Fruit fly (Drosophila melanogaster) whole organism, wandering third instar larva: ENCODE results near the gene CG3108.

Experiments used
- Abd-B ChIP-seq: fragments of >200 bp; optimal IDR thresholded peaks from 2 replicates; lab custom pipeline; 2017; ENCODE audit warnings: missing biosample characterization, missing genetic modification characterization
- CG32264 ChIP-seq: fragments of 200-800 bp; sonication (Bioruptor generic); optimal IDR thresholded peaks from 2 replicates; lab custom pipeline; 2016; ENCODE audit warnings: missing biosample characterization, missing genetic modification characterization
- CG9705 ChIP-seq: fragments of 200-800 bp; sonication (Bioruptor generic); optimal IDR thresholded peaks from 2 replicates; lab custom pipeline; 2018; ENCODE audit warnings: missing biosample characterization, mild to moderate bottlenecking, missing genetic modification characterization
- CrebA ChIP-seq: fragments of 200-800 bp; sonication (Bioruptor generic); optimal IDR thresholded peaks from 2 replicates; lab custom pipeline; 2016; ENCODE audit warnings: missing biosample characterization, mild to moderate bottlenecking, missing genetic modification characterization, borderline replicate concordance
- Dfd ChIP-seq: fragments of >200 bp; optimal IDR thresholded peaks from 2 replicates; lab custom pipeline; 2017; ENCODE audit warnings: missing biosample characterization, missing genetic modification characterization
- Dif ChIP-seq: fragments of 200-275, 200-300 bp; sonication (Bioruptor generic); optimal IDR thresholded peaks from 2 replicates; lab custom pipeline; 2018; ENCODE audit warnings: missing biosample characterization, missing genetic modification characterization; ENCODE audit not compliant: partially characterized antibody
- GATAd ChIP-seq: sonication (Bioruptor generic); optimal IDR thresholded peaks from 2 replicates; lab custom pipeline; 2016; ENCODE audit warnings: missing biosample characterization, missing genetic modification characterization
- HLH106 ChIP-seq: fragments of 200-800 bp; optimal IDR thresholded peaks from 3 replicates; lab custom pipeline; 2019; ENCODE audit warnings: missing biosample characterization, mild to moderate bottlenecking, missing genetic modification characterization, moderate library complexity
- Hnf4 ChIP-seq: fragments of 200-800 bp; sonication (Bioruptor generic); optimal IDR thresholded peaks from 2 replicates; lab custom pipeline; 2016; ENCODE audit warnings: missing biosample characterization, mild to moderate bottlenecking, missing genetic modification characterization
- Hr78 ChIP-seq: fragments of >200 bp; optimal IDR thresholded peaks from 2 replicates; lab custom pipeline; 2017; ENCODE audit warnings: missing biosample characterization, missing genetic modification characterization
- Hr83 ChIP-seq: fragments of 200-300 bp; sonication (Bioruptor generic); optimal IDR thresholded peaks from 2 replicates; lab custom pipeline; 2016; ENCODE audit warnings: missing biosample characterization, mild to moderate bottlenecking, missing genetic modification characterization, moderate library complexity; ENCODE audit not compliant: poor library complexity, severe bottlenecking
- Jra ChIP-seq: sonication (Bioruptor generic); optimal IDR thresholded peaks from 2 replicates; lab custom pipeline; 2016; ENCODE audit warnings: missing biosample characterization, missing genetic modification characterization
- Mio ChIP-seq: sonication (Bioruptor generic); optimal IDR thresholded peaks from 2 replicates; lab custom pipeline; 2016; ENCODE audit warnings: missing biosample characterization, missing genetic modification characterization
- Myc ChIP-seq: fragments of >200 bp; optimal IDR thresholded peaks from 2 replicates; lab custom pipeline; 2017
- N ChIP-seq: fragments of >200 bp; optimal IDR thresholded peaks from 2 replicates; lab custom pipeline; 2018; ENCODE audit warnings: missing biosample characterization, missing external identifiers, missing genetic modification characterization
- OdsH ChIP-seq: fragments of 200-800 bp; sonication (Bioruptor generic); optimal IDR thresholded peaks from 2 replicates; lab custom pipeline; 2016; ENCODE audit warnings: missing biosample characterization, mild to moderate bottlenecking, missing genetic modification characterization
- Rel ChIP-seq, 2 experiments: fragments of 200-800 bp; sonication (Bioruptor generic) in 1 of 2; optimal IDR thresholded peaks; 2 replicates in 1 of 2; 3 replicates in 1 of 2; lab custom pipeline; 2016 to 2019; ENCODE audit warnings: mild to moderate bottlenecking in 2 of 2, missing biosample characterization in 2 of 2, missing genetic modification characterization in 2 of 2, moderate library complexity in 1 of 2
- Sp1 ChIP-seq: fragments of 200-800 bp; sonication (Bioruptor generic); optimal IDR thresholded peaks from 3 replicates; lab custom pipeline; 2019; ENCODE audit warnings: missing biosample characterization, mild to moderate bottlenecking, missing genetic modification characterization, moderate library complexity
- Vsx2 ChIP-seq: fragments of 200-300, 225-300 bp; sonication (Bioruptor generic); optimal IDR thresholded peaks from 2 replicates; lab custom pipeline; 2018; ENCODE audit warnings: missing biosample characterization, missing genetic modification characterization; ENCODE audit not compliant: partially characterized antibody
- br ChIP-seq: fragments of 200-800 bp; sonication (Bioruptor generic); optimal IDR thresholded peaks from 2 replicates; lab custom pipeline; 2016; ENCODE audit warnings: missing biosample characterization, missing genetic modification characterization
- brk ChIP-seq: fragments of 200-800 bp; sonication (Bioruptor generic); optimal IDR thresholded peaks from 2 replicates; lab custom pipeline; 2016; ENCODE audit warnings: missing biosample characterization, mild to moderate bottlenecking, missing genetic modification characterization
- dl ChIP-seq, 2 experiments: fragments of 175-275, 200-275 bp in 1 of 2; fragments of 200-275 bp in 1 of 2; sonication (Bioruptor generic); optimal IDR thresholded peaks; lab custom pipeline; 2018; ENCODE audit warnings: mild to moderate bottlenecking in 2 of 2, missing biosample characterization in 2 of 2, missing genetic modification characterization in 2 of 2, moderate library complexity in 2 of 2; ENCODE audit not compliant: partially characterized antibody in 2 of 2, insufficient read depth in 1 of 2
- dmrt93B ChIP-seq: fragments of 200-800 bp; sonication (Bioruptor generic); optimal IDR thresholded peaks from 2 replicates; lab custom pipeline; 2018; ENCODE audit warnings: missing biosample characterization, mild to moderate bottlenecking, missing genetic modification characterization
- dsf ChIP-seq: sonication (Bioruptor generic); optimal IDR thresholded peaks from 2 replicates; lab custom pipeline; 2016; ENCODE audit warnings: missing biosample characterization, missing genetic modification characterization, borderline replicate concordance
- ey ChIP-seq: fragments of 200-800 bp; sonication (Bioruptor generic); optimal IDR thresholded peaks from 2 replicates; lab custom pipeline; 2016; ENCODE audit warnings: missing biosample characterization, missing genetic modification characterization
- foxo ChIP-seq, 2 experiments: fragments of 200-800 bp; sonication (Bioruptor generic); optimal IDR thresholded peaks; 2 replicates in 1 of 2; 3 replicates in 1 of 2; lab custom pipeline; 2016 to 2017; ENCODE audit warnings: missing biosample characterization in 2 of 2, missing genetic modification characterization in 2 of 2
- fru ChIP-seq: fragments of 200-800 bp; sonication (Bioruptor generic); optimal IDR thresholded peaks from 3 replicates; lab custom pipeline; 2016; ENCODE audit warnings: missing biosample characterization, mild to moderate bottlenecking, missing genetic modification characterization
- h ChIP-seq: fragments of 200-800 bp; sonication (Bioruptor generic); optimal IDR thresholded peaks from 3 replicates; lab custom pipeline; 2016; ENCODE audit warnings: missing biosample characterization, mild to moderate bottlenecking, missing genetic modification characterization
- jim ChIP-seq: fragments of 175-275, 200-325 bp; sonication (Bioruptor generic); optimal IDR thresholded peaks from 2 replicates; lab custom pipeline; 2016; ENCODE audit warnings: missing biosample characterization, mild to moderate bottlenecking, missing genetic modification characterization
- lola ChIP-seq: fragments of >200 bp; optimal IDR thresholded peaks from 2 replicates; lab custom pipeline; 2017; ENCODE audit warnings: missing biosample characterization, missing genetic modification characterization
- pan ChIP-seq: fragments of >200 bp; optimal IDR thresholded peaks from 2 replicates; lab custom pipeline; 2017
- psq ChIP-seq: fragments of 200-800 bp; sonication (Bioruptor generic); optimal IDR thresholded peaks from 3 replicates; lab custom pipeline; 2017; ENCODE audit warnings: missing biosample characterization, mild to moderate bottlenecking, missing genetic modification characterization, moderate library complexity
- rgr ChIP-seq: fragments of 200-800 bp; sonication (Bioruptor generic); optimal IDR thresholded peaks from 3 replicates; lab custom pipeline; 2016; ENCODE audit warnings: missing biosample characterization, mild to moderate bottlenecking, missing genetic modification characterization
- sage ChIP-seq: fragments of 200-800 bp; sonication (Bioruptor generic); optimal IDR thresholded peaks from 2 replicates; lab custom pipeline; 2016; ENCODE audit warnings: missing biosample characterization, mild to moderate bottlenecking, missing genetic modification characterization
- sv ChIP-seq: fragments of 200-800 bp; sonication (Bioruptor generic); optimal IDR thresholded peaks from 3 replicates; lab custom pipeline; 2016; ENCODE audit warnings: missing biosample characterization, missing genetic modification characterization
- tai ChIP-seq: sonication (Bioruptor generic); optimal IDR thresholded peaks from 2 replicates; lab custom pipeline; 2016; ENCODE audit warnings: missing biosample characterization, missing genetic modification characterization
- usp ChIP-seq: fragments of >200 bp; optimal IDR thresholded peaks from 2 replicates; lab custom pipeline; 2017; ENCODE audit warnings: missing biosample characterization, missing genetic modification characterization
- woc ChIP-seq: sonication (Bioruptor generic); optimal IDR thresholded peaks from 2 replicates; lab custom pipeline; 2016; ENCODE audit warnings: missing biosample characterization, mild to moderate bottlenecking, missing genetic modification characterization

The CG3108 gene

DNA sequence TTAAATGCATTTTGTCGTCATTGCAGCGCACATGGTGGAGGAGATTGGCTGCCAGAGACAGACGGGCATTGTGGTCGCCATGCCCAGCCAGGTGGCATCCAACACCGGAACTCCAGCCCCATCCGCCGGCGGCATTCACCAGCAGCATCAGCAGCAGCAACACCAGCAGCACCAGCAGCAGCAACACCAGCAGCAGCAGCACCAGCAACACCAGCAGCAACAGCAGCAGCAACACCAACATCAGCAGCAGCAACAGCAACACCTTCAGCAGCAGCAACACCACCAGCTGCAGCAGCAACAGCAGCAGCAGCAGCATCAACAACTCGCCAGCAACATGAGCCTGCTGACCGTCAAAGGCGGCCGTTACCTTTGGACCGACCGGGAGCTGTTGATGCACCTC is 28.6 kb downstream of the CG3108 start:
- no peak for TF ChIP-seq CG32264 (GFP tag; lab: Kevin White, UChicago)
- TF ChIP-seq Dfd (GFP tag; lab: Kevin White, UChicago), result peak; percentile 96
- no peak for TF ChIP-seq sv
- TF ChIP-seq brk, result no peak

DNA sequence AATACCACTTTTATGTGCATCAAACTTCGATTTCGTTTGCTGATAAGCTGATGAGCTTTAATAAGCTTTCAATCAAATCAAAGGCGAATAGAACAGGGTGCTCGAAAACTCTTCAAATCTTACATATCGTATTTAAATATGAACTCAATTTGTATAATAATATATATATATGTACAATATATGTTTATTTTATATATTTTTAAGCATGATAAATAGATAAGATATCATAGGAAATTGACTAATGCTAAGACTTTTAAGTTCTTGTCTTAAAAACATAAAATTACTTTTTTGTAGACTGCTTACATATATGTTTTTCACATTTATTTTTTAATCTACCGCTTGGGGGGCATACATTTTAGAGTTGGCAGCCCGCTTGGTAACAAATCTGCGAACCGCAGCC is 29.5 kb downstream of the CG3108 start, which contains the start of gene CG15772:
Gene CG15772 (plus strand): TSS at position 301 of the 400 bp plus-strand sequence.
- TF ChIP-seq foxo (GFP tag; optimal IDR thresholded peaks at IDR 0.05; lab: Kevin White, UChicago), result peak in 1 of 2 experiments; percentile 5
- no peak for TF ChIP-seq lola (GFP tag; lab: Kevin White, UChicago)

DNA sequence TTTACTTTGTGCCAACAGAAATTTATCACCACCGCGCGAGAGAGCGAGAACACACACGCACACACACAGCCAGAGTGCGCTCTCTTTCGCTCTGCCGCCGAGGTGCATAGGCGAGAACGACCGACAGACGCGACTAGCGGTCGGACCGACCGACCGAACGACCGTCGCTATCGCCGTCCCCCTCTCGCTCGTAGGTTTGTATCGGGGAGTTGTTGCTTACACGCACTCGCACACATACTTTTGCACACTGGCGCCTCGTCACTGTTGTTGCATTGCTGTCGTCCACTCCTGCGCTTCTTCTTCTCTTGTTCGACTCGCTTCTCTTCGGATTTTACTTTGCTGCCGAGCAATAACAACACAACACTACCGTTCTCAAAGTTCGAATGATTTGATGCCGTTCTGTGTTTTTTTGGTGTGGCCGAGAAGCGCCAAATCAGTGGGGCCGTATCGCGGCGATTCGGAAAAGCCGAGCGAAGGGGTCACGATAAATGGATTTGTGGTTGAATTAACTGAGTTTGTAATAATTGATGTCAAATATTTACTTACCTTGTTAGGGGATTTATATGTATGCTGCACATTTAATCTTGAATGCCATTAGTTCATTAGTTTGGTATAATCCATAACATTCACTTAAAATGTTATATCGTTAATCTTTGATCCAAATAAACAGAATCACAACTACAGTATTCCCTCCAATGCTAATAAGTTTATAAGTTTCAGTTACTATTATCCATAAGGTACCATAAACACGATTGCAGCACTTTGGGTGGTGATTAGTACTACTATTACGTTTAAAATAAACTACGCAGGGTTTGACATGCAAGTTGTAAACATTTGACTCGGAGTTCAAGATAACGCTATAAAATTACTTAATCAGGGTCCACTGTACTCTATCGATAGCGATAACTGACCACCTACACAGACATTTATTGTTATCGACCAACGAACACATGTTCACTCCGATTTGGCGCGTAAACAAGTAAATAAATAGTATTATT is 34.3 kb downstream of the CG3108 start, which contains the start of the genes IntS6 and Rtel1:
Gene IntS6 (minus strand): TSS at position 391 of the 998 bp plus-strand sequence.
Gene Rtel1 (plus strand): TSS at position 884 of the 998 bp plus-strand sequence.
- TF ChIP-seq Dif (peak; percentile 71), fru (GFP tag; lab: Kevin White, UChicago) (peak; percentile 91), ey (GFP tag; lab: Kevin White, UChicago) (peak; percentile 93), OdsH (GFP tag; lab: Kevin White, UChicago) (peak; percentile 81), foxo (GFP tag; optimal IDR thresholded peaks at IDR 0.05; lab: Kevin White, UChicago) (peak; percentile 58 to 94), Sp1 (GFP tag; lab: Kevin White, UChicago) (peak; percentile 91), Hnf4 (GFP tag; lab: Kevin White, UChicago) (peak; percentile 88), Jra (GFP tag; lab: Kevin White, UChicago) (peak; percentile 75), sage (GFP tag; lab: Kevin White, UChicago) (peak; percentile 88), Rel (GFP tag; optimal IDR thresholded peaks at IDR 0.05; lab: Kevin White, UChicago) (no peak), Rel (tag; optimal IDR thresholded peaks at IDR 0.05; lab: Kevin White, UChicago) (peak; percentile 71), dmrt93B (peak; percentile 82), Dfd (GFP tag; lab: Kevin White, UChicago) (no peak), Hr78 (GFP tag; lab: Kevin White, UChicago) (no peak), pan (lab: Kevin White, UChicago) (no peak), psq (peak; percentile 82), Hr83 (GFP tag; lab: Kevin White, UChicago) (peak; percentile 75), sv (peak; percentile 83), woc (peak; percentile 95), GATAd (GFP tag; lab: Kevin White, UChicago) (peak; percentile 44), CG32264 (GFP tag; lab: Kevin White, UChicago) (peak; percentile 86), jim (peak; percentile 35), Mio (GFP tag; lab: Kevin White, UChicago) (peak; percentile 42), dl (GFP tag; optimal IDR thresholded peaks at IDR 0.05; lab: Kevin White, UChicago; ENCODE audit: insufficient read depth in 1 of 2, partially characterized antibody in 2 of 2) (peak; percentile 33 to 79), CrebA (GFP tag; lab: Kevin White, UChicago) (no peak), N (GFP tag; lab: Kevin White, UChicago) (no peak), dsf (GFP tag; lab: Kevin White, UChicago) (peak; percentile 56), brk (peak; percentile 73), CG9705 (peak; percentile 94), Abd-B (GFP tag; lab: Kevin White, UChicago) (no peak), tai (GFP tag; lab: Kevin White, UChicago) (no peak), Vsx2 (no peak), lola (GFP tag; lab: Kevin White, UChicago) (no peak), Myc (lab: Kevin White, UChicago) (no peak), br (GFP tag; lab: Kevin White, UChicago) (peak; percentile 87), HLH106 (tag; lab: Kevin White, UChicago) (peak; percentile 95), rgr (GFP tag; lab: Kevin White, UChicago) (peak; percentile 88), h (peak; percentile 92), usp (GFP tag; lab: Kevin White, UChicago) (no peak)
- TF ChIP-seq, all 38 proteins: peak for 27
